Worm (Caenorhabditis elegans) whole organism, mixed stage, embryonic: ENCODE measurements around the gene T07D3.4.

Experiments
- ceh-83 ChIP-seq: fragments of 200-800 bp; sonication (Bioruptor generic); optimal IDR thresholded peaks from 2 replicates; lab custom pipeline; 2018; ENCODE audit warnings: mild to moderate bottlenecking, missing genetic modification characterization, missing compliant biosample characterization
- cnd-1 ChIP-seq: fragments of 200-800 bp; sonication (Bioruptor generic); optimal IDR thresholded peaks from 2 replicates; lab custom pipeline; 2018; ENCODE audit warnings: mild to moderate bottlenecking, missing genetic modification characterization, missing compliant biosample characterization
- mep-1 ChIP-seq: fragments of 150-350 bp; optimal IDR thresholded peaks from 2 replicates; lab custom pipeline; 2017; ENCODE audit warnings: missing biosample characterization, missing genetic modification reagents, missing genetic modification characterization, inconsistent platforms
- nhr-237 ChIP-seq: fragments of 150-350 bp; optimal IDR thresholded peaks from 2 replicates; lab custom pipeline; 2014; ENCODE audit warnings: missing biosample characterization, missing genetic modification characterization
- unc-62 ChIP-seq: fragments of 150-350 bp; optimal IDR thresholded peaks from 2 replicates; lab custom pipeline; 2014; ENCODE audit warnings: missing biosample characterization, missing genetic modification reagents, missing genetic modification characterization
- ztf-11 ChIP-seq: fragments of 150-350 bp; optimal IDR thresholded peaks from 2 replicates; lab custom pipeline; 2014; ENCODE audit warnings: missing biosample characterization, missing genetic modification characterization

ce11 chrII:888024-888423 is at the start of gene T07D3.4:
- TF ChIP-seq nhr-237 (tag; lab: Kevin White, UChicago): no peak
- no peak for TF ChIP-seq ztf-11
- TF ChIP-seq cnd-1 (tag; lab: Kevin White, UChicago): no peak
- no peak for TF ChIP-seq unc-62 (GFP tag; lab: Kevin White, UChicago)
- TF ChIP-seq mep-1 (tag; lab: Kevin White, UChicago): no peak
- TF ChIP-seq ceh-83: no peak
